Fruit fly (Drosophila melanogaster) whole organism, adult: Measurements from ENCODE around the gene Larp7.

Experiments
- CG11617 ChIP-seq: fragments of 200-800 bp; sonication (Bioruptor generic); optimal IDR thresholded peaks from 2 replicates; lab custom pipeline; 2017; ENCODE audit warnings: mild to moderate bottlenecking, missing biosample characterization, missing genetic modification reagents, missing genetic modification characterization
- CG12768 ChIP-seq: fragments of 200-800 bp; sonication (Bioruptor generic); optimal IDR thresholded peaks from 2 replicates; lab custom pipeline; 2017; ENCODE audit warnings: missing biosample characterization, missing genetic modification characterization, mild to moderate bottlenecking, moderate library complexity, missing genetic modification reagents
- CG14711 ChIP-seq: fragments of 200-800 bp; sonication (Bioruptor generic); optimal IDR thresholded peaks from 2 replicates; lab custom pipeline; 2018; ENCODE audit warnings: missing biosample characterization, mild to moderate bottlenecking, missing genetic modification characterization, moderate library complexity
- CG1620 ChIP-seq: fragments of 200-800 bp; sonication (Bioruptor generic); optimal IDR thresholded peaks from 2 replicates; lab custom pipeline; 2016; ENCODE audit warnings: missing biosample characterization, missing genetic modification characterization
- CG33017 ChIP-seq: fragments of 200-800 bp; sonication (Bioruptor generic); optimal IDR thresholded peaks from 2 replicates; lab custom pipeline; 2018; ENCODE audit warnings: missing biosample characterization, mild to moderate bottlenecking, missing genetic modification characterization, moderate library complexity
- CG5204 ChIP-seq: fragments of 200-800 bp; sonication (Bioruptor generic); optimal IDR thresholded peaks from 2 replicates; lab custom pipeline; 2016; ENCODE audit warnings: missing biosample characterization, missing genetic modification characterization
- CG7045 ChIP-seq: fragments of 200-800 bp; sonication (Bioruptor generic); optimal IDR thresholded peaks from 2 replicates; lab custom pipeline; 2017; ENCODE audit warnings: missing biosample characterization, mild to moderate bottlenecking, missing genetic modification characterization
- CG7101 ChIP-seq: fragments of 200-800 bp; sonication (Bioruptor generic); optimal IDR thresholded peaks from 2 replicates; lab custom pipeline; 2018; ENCODE audit warnings: missing biosample characterization, mild to moderate bottlenecking, missing genetic modification characterization, moderate library complexity
- Clk ChIP-seq: fragments of 200-800 bp; sonication (Bioruptor generic); optimal IDR thresholded peaks from 2 replicates; lab custom pipeline; 2017; ENCODE audit warnings: missing biosample characterization, missing genetic modification characterization
- Crg-1 ChIP-seq: fragments of 200-800 bp; sonication (Bioruptor generic); optimal IDR thresholded peaks from 2 replicates; lab custom pipeline; 2016; ENCODE audit warnings: missing biosample characterization, missing genetic modification characterization
- Hr96 ChIP-seq: fragments of 200-800 bp; sonication (Bioruptor generic); optimal IDR thresholded peaks from 2 replicates; lab custom pipeline; 2016; ENCODE audit warnings: missing biosample characterization, missing genetic modification characterization
- Mnt ChIP-seq: fragments of 200-800 bp; sonication (Bioruptor generic); optimal IDR thresholded peaks from 2 replicates; lab custom pipeline; 2016; ENCODE audit warnings: missing biosample characterization, mild to moderate bottlenecking, missing genetic modification characterization
- bab1 ChIP-seq: fragments of 200-800 bp; sonication (Bioruptor generic); optimal IDR thresholded peaks from 3 replicates; lab custom pipeline; 2019; ENCODE audit warnings: missing biosample characterization, mild to moderate bottlenecking, missing genetic modification characterization, moderate library complexity
- cic ChIP-seq: fragments of 200-800 bp; sonication (Bioruptor generic); optimal IDR thresholded peaks from 2 replicates; lab custom pipeline; 2017; ENCODE audit warnings: missing biosample characterization, mild to moderate bottlenecking, missing genetic modification characterization, moderate library complexity
- cnc ChIP-seq, 2 experiments: fragments of >200 bp; optimal IDR thresholded peaks; 2 replicates each; lab custom pipeline; 2017
- kay ChIP-seq: fragments of 200-800 bp; sonication (Bioruptor generic); peaks from one replicate; lab custom pipeline; 2016; ENCODE audit warnings: missing biosample characterization, missing genetic modification characterization, borderline replicate concordance
- ovo ChIP-seq: fragments of 200-800 bp; sonication (Bioruptor generic); optimal IDR thresholded peaks from 2 replicates; lab custom pipeline; 2016; ENCODE audit warnings: missing biosample characterization, missing genetic modification characterization
- pad ChIP-seq: fragments of 200-800 bp; sonication (Bioruptor generic); optimal IDR thresholded peaks from 3 replicates; lab custom pipeline; 2017; ENCODE audit warnings: missing biosample characterization, missing genetic modification characterization, mild to moderate bottlenecking, moderate library complexity, missing genetic modification reagents
- tj ChIP-seq: fragments of 200-800 bp; sonication (Bioruptor generic); optimal IDR thresholded peaks from 3 replicates; lab custom pipeline; 2017; ENCODE audit warnings: missing biosample characterization, mild to moderate bottlenecking, missing genetic modification characterization, moderate library complexity
- toe ChIP-seq: fragments of 200-800 bp; sonication (Bioruptor generic); optimal IDR thresholded peaks from 2 replicates; lab custom pipeline; 2016; ENCODE audit warnings: missing biosample characterization, missing genetic modification characterization

Larp7 gene

DNA sequence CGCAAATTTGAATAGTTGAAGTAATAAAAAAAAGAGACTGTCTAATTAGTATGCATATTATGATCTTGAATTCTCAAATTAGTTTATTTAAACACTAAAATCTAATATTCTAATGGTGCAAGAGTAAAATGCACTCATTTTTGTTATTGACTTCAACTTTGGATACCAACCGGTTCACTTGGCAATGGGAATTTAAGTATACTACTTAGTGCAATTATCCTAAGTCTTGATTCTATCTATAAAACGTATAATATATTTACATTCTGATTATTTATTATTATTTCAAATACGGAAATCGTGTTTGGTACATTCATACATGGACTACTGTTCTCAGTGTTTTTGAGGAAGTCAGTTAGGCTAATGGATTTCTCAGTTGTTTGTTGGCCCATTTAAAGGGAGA lies 16.8 kb upstream of the Larp7 start, which contains the start of gene Gr8a:
Gene Gr8a, plus strand, starts transcription at position 301 of the 400 bp plus-strand sequence.
- TF ChIP-seq Crg-1 (GFP tag; lab: Kevin White, UChicago) (no peak), CG1620 (no peak), Hr96 (no peak), tj (GFP tag; lab: Kevin White, UChicago) (no peak), toe (GFP tag; lab: Kevin White, UChicago) (no peak), CG14711 (no peak), Clk (GFP tag; lab: Kevin White, UChicago) (no peak), CG12768 (no peak), kay (GFP tag; lab: Kevin White, UChicago) (no peak), CG7101 (no peak), CG33017 (tag; lab: Kevin White, UChicago) (no peak), pad (GFP tag; lab: Kevin White, UChicago) (no peak)

DNA sequence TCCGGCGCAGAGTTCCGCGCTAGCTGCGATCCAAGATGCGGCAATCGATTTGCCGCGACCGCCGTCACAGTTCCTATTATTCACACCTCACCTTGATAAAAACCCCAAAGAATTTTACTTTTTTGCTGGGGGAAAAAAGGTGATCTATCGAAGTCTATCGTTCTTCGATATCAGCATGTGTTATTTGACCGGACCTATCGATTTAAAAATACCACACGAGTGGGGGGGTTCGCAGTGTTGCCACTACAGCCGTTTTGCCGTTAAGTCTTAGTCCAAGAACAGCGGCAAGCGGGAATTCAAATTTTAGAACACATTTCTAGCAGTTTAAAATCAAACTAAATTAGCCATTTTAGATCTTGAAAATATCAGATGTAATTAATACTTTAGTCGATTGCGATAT lies 11.4 kb upstream of the Larp7 start, which contains the start of gene CG12121:
Gene CG12121, minus strand, starts transcription at position 180 of the 400 bp plus-strand sequence.
- TF ChIP-seq CG12768 (no peak), CG5204 (no peak), toe (GFP tag; lab: Kevin White, UChicago) (no peak), bab1 (GFP tag; lab: Kevin White, UChicago) (peak; percentile 65), pad (GFP tag; lab: Kevin White, UChicago) (no peak), CG14711 (peak; percentile 31), CG1620 (no peak)

DNA sequence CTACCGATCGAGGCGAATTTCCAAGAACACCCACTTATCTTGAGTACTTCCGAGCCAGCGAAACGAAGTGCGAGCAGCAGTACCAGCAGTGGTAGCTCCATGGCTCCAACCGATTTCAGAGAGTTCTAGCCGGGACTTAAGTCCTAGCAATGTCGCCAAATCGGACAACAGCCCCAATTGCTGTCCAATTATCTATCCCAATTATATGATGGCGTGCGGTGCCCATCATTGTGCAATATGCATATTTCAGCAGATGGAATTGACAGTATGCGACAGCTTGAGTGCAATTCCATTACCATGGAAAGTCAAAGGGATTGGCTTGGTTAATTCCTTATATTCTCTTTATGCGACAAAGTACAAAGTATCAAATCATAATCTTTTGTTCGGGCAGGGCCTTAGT lies 7.1 kb upstream of the Larp7 start, which contains the start of gene Ir8a:
Gene Ir8a, minus strand, starts transcription at position 101 of the 400 bp plus-strand sequence.
- TF ChIP-seq Hr96 (no peak), cic (no peak), CG7101 (no peak), toe (GFP tag; lab: Kevin White, UChicago) (no peak), kay (GFP tag; lab: Kevin White, UChicago) (no peak), Mnt (GFP tag; lab: Kevin White, UChicago) (no peak), tj (GFP tag; lab: Kevin White, UChicago) (no peak), bab1 (GFP tag; lab: Kevin White, UChicago) (no peak), ovo (GFP tag; lab: Kevin White, UChicago) (no peak), CG14711 (no peak), CG5204 (no peak), Clk (GFP tag; lab: Kevin White, UChicago) (no peak), CG12768 (no peak), CG11617 (GFP tag; lab: Kevin White, UChicago) (no peak), cnc (optimal IDR thresholded peaks at IDR 0.05; lab: Kevin White, UChicago) (no peak), CG1620 (no peak), CG7045 (GFP tag; lab: Kevin White, UChicago) (no peak), Crg-1 (GFP tag; lab: Kevin White, UChicago) (no peak)

DNA sequence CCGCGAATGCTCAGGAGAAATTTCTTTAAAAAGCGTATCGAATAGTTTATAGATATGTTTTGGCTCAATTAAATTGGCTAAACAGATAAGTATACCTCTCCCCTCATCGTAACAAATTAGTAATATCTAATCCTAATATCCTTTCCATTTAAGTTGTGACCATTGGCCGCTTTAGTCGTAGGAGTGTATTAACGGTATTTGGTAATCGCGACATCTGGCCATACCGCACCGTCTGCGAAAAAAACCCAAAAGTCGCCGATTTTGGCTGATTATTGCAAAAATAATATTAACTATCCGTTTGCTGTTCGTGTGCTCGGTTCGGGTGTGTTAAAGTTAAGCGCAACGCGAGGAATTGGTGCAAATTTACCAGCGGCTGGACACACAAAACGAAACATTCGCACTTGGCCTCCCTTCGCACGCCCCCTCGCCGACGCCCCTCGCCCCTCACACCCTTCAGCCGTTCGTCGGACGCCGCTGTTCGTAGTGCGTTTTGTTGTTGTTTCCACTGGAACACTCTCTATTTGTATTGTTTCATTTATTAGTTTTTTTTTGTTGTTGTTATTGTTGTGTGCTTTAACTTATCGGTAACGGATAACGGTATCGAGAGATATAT lies 3.7 kb downstream of the Larp7 start, which contains the start of the genes amx and Dsor1:
Gene amx, minus strand, starts transcription at position 166 of the 613 bp plus-strand sequence.
Gene Dsor1, plus strand, starts transcription at position 172 of the 613 bp plus-strand sequence.
- TF ChIP-seq CG7045 (GFP tag; lab: Kevin White, UChicago) (no peak), CG5204 (no peak), CG7101 (peak; percentile 24), tj (GFP tag; lab: Kevin White, UChicago) (peak; percentile 70), CG1620 (no peak), cic (no peak), Clk (GFP tag; lab: Kevin White, UChicago) (no peak), CG33017 (tag; lab: Kevin White, UChicago) (no peak), bab1 (GFP tag; lab: Kevin White, UChicago) (peak; percentile 26), ovo (GFP tag; lab: Kevin White, UChicago) (peak; percentile 32)

DNA sequence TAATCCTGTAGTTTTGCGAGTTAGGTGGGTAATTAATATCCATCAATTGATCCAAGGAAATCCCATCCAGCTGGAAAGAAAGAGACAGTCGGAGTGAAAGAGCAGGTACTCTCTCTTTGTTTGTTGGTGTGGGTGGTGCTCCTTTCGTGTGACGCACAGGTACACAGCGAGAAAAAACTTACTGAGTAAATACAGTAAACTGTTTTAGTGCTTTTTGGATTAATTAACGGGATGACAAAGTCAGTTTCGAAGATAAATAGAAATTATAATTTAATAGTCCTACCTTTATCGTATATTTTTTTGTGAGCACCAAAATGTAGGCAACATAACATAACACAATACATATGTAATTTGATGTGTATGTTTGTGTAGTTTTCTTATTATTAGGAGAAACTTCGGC lies 4.4 kb downstream of the Larp7 start:
- no peak for TF ChIP-seq cic
- no peak for TF ChIP-seq Hr96
- TF ChIP-seq cnc (optimal IDR thresholded peaks at IDR 0.05; lab: Kevin White, UChicago), result no peak
- no peak for TF ChIP-seq bab1 (GFP tag; lab: Kevin White, UChicago)
- no peak for TF ChIP-seq tj (GFP tag; lab: Kevin White, UChicago)
- TF ChIP-seq toe (GFP tag; lab: Kevin White, UChicago), result no peak
- no peak for TF ChIP-seq pad (GFP tag; lab: Kevin White, UChicago)
- TF ChIP-seq CG14711, result no peak
- no peak for TF ChIP-seq CG5204
- no peak for TF ChIP-seq Crg-1 (GFP tag; lab: Kevin White, UChicago)
- no peak for TF ChIP-seq ovo (GFP tag; lab: Kevin White, UChicago)
- no peak for TF ChIP-seq Mnt (GFP tag; lab: Kevin White, UChicago)
- no peak for TF ChIP-seq CG33017 (tag; lab: Kevin White, UChicago)
- no peak for TF ChIP-seq Clk (GFP tag; lab: Kevin White, UChicago)
- TF ChIP-seq CG1620, result no peak
- no peak for TF ChIP-seq kay (GFP tag; lab: Kevin White, UChicago)

DNA sequence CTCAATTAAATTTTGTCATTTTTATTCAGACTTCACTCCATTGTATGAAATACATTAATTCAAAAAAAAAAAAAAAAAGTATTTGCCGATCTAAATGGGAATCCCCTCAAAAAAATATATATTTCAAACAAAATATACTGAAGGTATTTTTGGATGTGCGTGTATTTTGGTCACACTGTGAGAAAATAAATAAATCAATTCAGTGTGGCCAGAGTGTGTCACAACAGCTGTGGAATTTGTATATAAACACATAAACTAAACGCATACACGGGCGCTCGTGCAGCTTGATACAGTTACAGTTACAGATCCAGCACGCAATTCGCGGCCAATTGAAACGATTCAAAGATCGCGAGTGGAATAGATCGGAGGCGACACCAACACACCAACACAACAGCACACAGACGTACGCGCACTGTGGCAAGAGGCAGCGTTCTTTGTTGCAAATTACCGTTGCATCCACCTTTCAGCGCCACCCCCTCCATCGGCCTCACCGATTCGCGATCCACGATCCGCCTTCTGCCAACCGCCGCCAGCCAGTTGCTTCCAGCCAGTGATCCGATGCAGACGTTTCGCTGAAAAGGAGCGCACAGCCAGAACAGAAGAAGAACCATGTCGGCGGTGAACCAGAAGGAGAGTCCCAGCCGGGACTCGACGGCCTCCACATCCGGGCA lies 6.7 kb downstream of the Larp7 start, which contains the start of gene CG17754:
Gene CG17754, plus strand, starts transcription at position 260 of the 671 bp plus-strand sequence.
- TF ChIP-seq CG7045 (GFP tag; lab: Kevin White, UChicago) (no peak), ovo (GFP tag; lab: Kevin White, UChicago) (peak; percentile 4), CG33017 (tag; lab: Kevin White, UChicago) (no peak), CG12768 (no peak), cnc (optimal IDR thresholded peaks at IDR 0.05; lab: Kevin White, UChicago) (no peak), kay (GFP tag; lab: Kevin White, UChicago) (no peak), tj (GFP tag; lab: Kevin White, UChicago) (peak; percentile 30), pad (GFP tag; lab: Kevin White, UChicago) (no peak), Hr96 (no peak), Crg-1 (GFP tag; lab: Kevin White, UChicago) (no peak), bab1 (GFP tag; lab: Kevin White, UChicago) (peak; percentile 65), Mnt (GFP tag; lab: Kevin White, UChicago) (peak; percentile 46), CG11617 (GFP tag; lab: Kevin White, UChicago) (peak; percentile 2), CG1620 (peak; percentile 17), CG5204 (no peak), CG7101 (peak; percentile 11)
